Worm (Caenorhabditis elegans) whole organism, young adult: Measurements from ENCODE around the gene srab-11.

Experiments used
- B0261.1 ChIP-seq: sonication (generic microtip); optimal IDR thresholded peaks from 2 replicates; lab custom pipeline; 2016; ENCODE audit warnings: mild to moderate bottlenecking, missing genetic modification characterization, moderate library complexity, missing compliant biosample characterization
- D2030.7 ChIP-seq: fragments of 200-800 bp; sonication (Bioruptor generic); IDR thresholded peaks from 2 replicates; pipeline ENCODE4 v1.3.6; 2022; ENCODE audit warnings: missing genetic modification reagents, missing genetic modification characterization, missing compliant biosample characterization
- F23B12.7 ChIP-seq: sonication (generic microtip); optimal IDR thresholded peaks from 2 replicates; lab custom pipeline; 2017; ENCODE audit warnings: missing genetic modification characterization, mild to moderate bottlenecking, missing compliant biosample characterization, antibody characterized with exemption, moderate library complexity; ENCODE audit not compliant: insufficient read depth
- F49E8.2 ChIP-seq: sonication (generic microtip); optimal IDR thresholded peaks from 3 replicates; lab custom pipeline; 2017; ENCODE audit warnings: missing genetic modification characterization, mild to moderate bottlenecking, missing compliant biosample characterization, antibody characterized with exemption, moderate library complexity; ENCODE audit not compliant: insufficient read depth
- F52B5.7 ChIP-seq: sonication (generic microtip); optimal IDR thresholded peaks from 2 replicates; lab custom pipeline; 2016; ENCODE audit warnings: mild to moderate bottlenecking, missing genetic modification characterization, missing compliant biosample characterization
- K12H6.12 ChIP-seq: fragments of 200-800 bp; sonication (Bioruptor generic); optimal IDR thresholded peaks from 2 replicates; lab custom pipeline; 2018; ENCODE audit warnings: mild to moderate bottlenecking, missing genetic modification characterization, missing compliant biosample characterization
- Y67H2A.10 ChIP-seq: fragments of 200-800 bp; sonication (Bioruptor generic); conservative IDR thresholded peaks from 2 replicates; pipeline ENCODE4 v1.3.6; 2022; ENCODE audit warnings: missing genetic modification reagents, missing genetic modification characterization, missing compliant biosample characterization
- akir-1 ChIP-seq: fragments of 200-800 bp; sonication (Bioruptor generic); optimal IDR thresholded peaks from 2 replicates; lab custom pipeline; 2018; ENCODE audit warnings: mild to moderate bottlenecking, missing genetic modification characterization, moderate library complexity, missing compliant biosample characterization
- ama-1 ChIP-seq, 3 experiments: fragments of 150-350 bp in 1 of 3; sonication (generic microtip) in 2 of 3; optimal IDR thresholded peaks; 2 replicates each; lab custom pipeline; 2014 to 2018; ENCODE audit warnings: missing biosample characterization in 2 of 3, missing genetic modification characterization in 2 of 3, missing genetic modification reagents in 2 of 3
- atf-7 ChIP-seq: sonication (generic microtip); optimal IDR thresholded peaks from 2 replicates; lab custom pipeline; 2017; ENCODE audit warnings: mild to moderate bottlenecking, missing genetic modification characterization, missing compliant biosample characterization
- ceh-100 ChIP-seq: fragments of 200-800 bp; sonication (Bioruptor generic); IDR thresholded peaks from 2 replicates; pipeline ENCODE4 v1.3.6; 2022; ENCODE audit warnings: missing genetic modification reagents, missing genetic modification characterization, missing compliant biosample characterization
- ceh-27 ChIP-seq: fragments of 200-800 bp; sonication (Bioruptor generic); optimal IDR thresholded peaks from 2 replicates; lab custom pipeline; 2018; ENCODE audit warnings: mild to moderate bottlenecking, missing genetic modification characterization, moderate library complexity, missing compliant biosample characterization
- ceh-79 ChIP-seq: sonication (generic microtip); optimal IDR thresholded peaks from 2 replicates; lab custom pipeline; 2017; ENCODE audit warnings: mild to moderate bottlenecking, missing genetic modification characterization, missing compliant biosample characterization
- ceh-91 ChIP-seq: fragments of 200-800 bp; sonication (Bioruptor generic); IDR thresholded peaks from 2 replicates; pipeline ENCODE4 v1.3.6; 2022; ENCODE audit warnings: missing genetic modification reagents, missing genetic modification characterization, missing compliant biosample characterization
- chd-7 ChIP-seq: sonication (generic microtip); optimal IDR thresholded peaks from 2 replicates; lab custom pipeline; 2016; ENCODE audit warnings: mild to moderate bottlenecking, missing genetic modification characterization, moderate library complexity, missing compliant biosample characterization
- dpff-1 ChIP-seq: sonication (generic microtip); optimal IDR thresholded peaks from 2 replicates; lab custom pipeline; 2017; ENCODE audit warnings: mild to moderate bottlenecking, missing genetic modification characterization, missing compliant biosample characterization
- egl-18 ChIP-seq: fragments of 200-800 bp; sonication (Bioruptor generic); IDR thresholded peaks from 2 replicates; pipeline ENCODE4 v1.3.6; 2022; ENCODE audit warnings: missing genetic modification reagents, missing genetic modification characterization, missing compliant biosample characterization
- egrh-3 ChIP-seq: fragments of 200-800 bp; sonication (Bioruptor generic); IDR thresholded peaks from 2 replicates; pipeline ENCODE4 v1.3.6; 2022; ENCODE audit warnings: missing genetic modification reagents, missing genetic modification characterization, missing compliant biosample characterization
- fkh-3 ChIP-seq: sonication (generic microtip); optimal IDR thresholded peaks from 2 replicates; lab custom pipeline; 2016; ENCODE audit warnings: mild to moderate bottlenecking, missing genetic modification characterization, missing compliant biosample characterization
- gei-17 ChIP-seq: fragments of 200-800 bp; sonication (Bioruptor generic); optimal IDR thresholded peaks from 2 replicates; lab custom pipeline; 2018; ENCODE audit warnings: mild to moderate bottlenecking, missing genetic modification characterization, missing compliant biosample characterization
- hsf-1 ChIP-seq: fragments of 200-800 bp; sonication (Bioruptor generic); IDR thresholded peaks from 2 replicates; pipeline ENCODE4 v1.3.6; 2022; ENCODE audit warnings: missing genetic modification reagents, missing genetic modification characterization, missing compliant biosample characterization
- lag-1 ChIP-seq: fragments of 200-800 bp; sonication (Bioruptor generic); IDR thresholded peaks from 2 replicates; pipeline ENCODE4 v1.3.6; 2022; ENCODE audit warnings: missing genetic modification reagents, missing genetic modification characterization, missing compliant biosample characterization
- lin-26 ChIP-seq: fragments of 200-800 bp; sonication (Bioruptor generic); IDR thresholded peaks from 2 replicates; pipeline ENCODE4 v1.3.6; 2022; ENCODE audit warnings: missing genetic modification reagents, missing genetic modification characterization, missing compliant biosample characterization
- lsl-1 ChIP-seq: fragments of 200-800 bp; sonication (Bioruptor generic); optimal IDR thresholded peaks from 2 replicates; lab custom pipeline; 2018; ENCODE audit warnings: mild to moderate bottlenecking, missing genetic modification characterization, moderate library complexity, missing compliant biosample characterization
- lsy-27 ChIP-seq: sonication (generic microtip); optimal IDR thresholded peaks from 2 replicates; lab custom pipeline; 2017; ENCODE audit warnings: missing genetic modification characterization, mild to moderate bottlenecking, missing compliant biosample characterization, antibody characterized with exemption, missing genotype, borderline replicate concordance; ENCODE audit not compliant: insufficient read depth
- mel-28 ChIP-seq: sonication (generic microtip); optimal IDR thresholded peaks from 2 replicates; lab custom pipeline; 2016; ENCODE audit warnings: borderline replicate concordance, mild to moderate bottlenecking, missing genetic modification characterization, missing compliant biosample characterization
- mes-4 ChIP-seq: sonication (generic microtip); optimal IDR thresholded peaks from 2 replicates; lab custom pipeline; 2016; ENCODE audit warnings: missing genotype, missing genetic modification characterization, missing compliant biosample characterization
- mxl-1 ChIP-seq: sonication (generic microtip); optimal IDR thresholded peaks from 2 replicates; lab custom pipeline; 2016; ENCODE audit warnings: missing genetic modification characterization, missing compliant biosample characterization
- nfya-2 ChIP-seq: fragments of 200-800 bp; sonication (Bioruptor generic); IDR thresholded peaks from 2 replicates; pipeline ENCODE4 v1.3.6; 2022; ENCODE audit warnings: missing genetic modification reagents, missing genetic modification characterization, missing compliant biosample characterization
- nhr-27 ChIP-seq: fragments of 200-800 bp; sonication (Bioruptor generic); optimal IDR thresholded peaks from 2 replicates; lab custom pipeline; 2018; ENCODE audit warnings: mild to moderate bottlenecking, missing genetic modification characterization, moderate library complexity, missing compliant biosample characterization
- pha-4 ChIP-seq: fragments of 150-350 bp; sonication (generic microtip); optimal IDR thresholded peaks from 2 replicates; lab custom pipeline; 2014; ENCODE audit warnings: missing biosample characterization, missing genetic modification reagents, missing genetic modification characterization
- rec-8 ChIP-seq, 2 experiments: sonication (generic microtip); optimal IDR thresholded peaks; 2 replicates each; lab custom pipeline; 2016; ENCODE audit warnings: mild to moderate bottlenecking in 2 of 2, missing genetic modification characterization in 2 of 2, missing genetic modification reagents in 2 of 2, missing genotype in 2 of 2, missing biosample characterization in 1 of 2, missing compliant biosample characterization in 1 of 2, moderate library complexity in 1 of 2
- rpc-1 ChIP-seq, 2 experiments: fragments of 150-350 bp in 1 of 2; sonication (generic microtip) in 1 of 2; optimal IDR thresholded peaks; 2 replicates each; lab custom pipeline; 2014 to 2018; ENCODE audit warnings: missing biosample characterization in 1 of 2, missing genetic modification characterization in 1 of 2, missing genetic modification reagents in 1 of 2, missing genotype in 1 of 2
- snpc-1.1 ChIP-seq: sonication (generic microtip); optimal IDR thresholded peaks from 2 replicates; lab custom pipeline; 2017; ENCODE audit warnings: missing genetic modification characterization, mild to moderate bottlenecking, missing compliant biosample characterization, antibody characterized with exemption, moderate library complexity, missing genotype, missing genetic modification reagents; ENCODE audit not compliant: insufficient read depth
- sptf-2 ChIP-seq: fragments of 200-800 bp; sonication (Bioruptor generic); optimal IDR thresholded peaks from 2 replicates; lab custom pipeline; 2018; ENCODE audit warnings: mild to moderate bottlenecking, missing genetic modification characterization, missing compliant biosample characterization
- tlf-1 ChIP-seq: fragments of 200-800 bp; sonication (Bioruptor generic); optimal IDR thresholded peaks from 2 replicates; lab custom pipeline; 2018; ENCODE audit warnings: mild to moderate bottlenecking, missing genetic modification characterization, missing compliant biosample characterization
- unc-130 ChIP-seq: sonication (generic microtip); optimal IDR thresholded peaks from 2 replicates; lab custom pipeline; 2016; ENCODE audit warnings: missing genetic modification reagents, missing genetic modification characterization, missing compliant biosample characterization
- unc-62 ChIP-seq: fragments of 150-350 bp; optimal IDR thresholded peaks from 2 replicates; lab custom pipeline; 2014; ENCODE audit warnings: missing biosample characterization, missing genetic modification reagents, missing genetic modification characterization
- zfh-2 ChIP-seq: fragments of 200-800 bp; sonication (Bioruptor generic); conservative IDR thresholded peaks from 2 replicates; pipeline ENCODE4 v1.3.6; 2022; ENCODE audit warnings: missing genetic modification reagents, missing genetic modification characterization, missing compliant biosample characterization
- ztf-18 ChIP-seq: sonication (generic microtip); optimal IDR thresholded peaks from 2 replicates; lab custom pipeline; 2016; ENCODE audit warnings: missing genotype, mild to moderate bottlenecking, missing genetic modification characterization, missing compliant biosample characterization
- ztf-22 ChIP-seq: fragments of 200-800 bp; sonication (Bioruptor generic); optimal IDR thresholded peaks from 2 replicates; lab custom pipeline; 2018; ENCODE audit warnings: mild to moderate bottlenecking, missing genetic modification characterization, moderate library complexity, missing compliant biosample characterization
- ztf-25 ChIP-seq: fragments of 200-800 bp; sonication (Bioruptor generic); IDR thresholded peaks from 2 replicates; pipeline ENCODE4 v1.3.6; 2022; ENCODE audit warnings: missing genetic modification reagents, missing genetic modification characterization, missing compliant biosample characterization
- ztf-26 ChIP-seq: sonication (generic microtip); optimal IDR thresholded peaks from 2 replicates; lab custom pipeline; 2017; ENCODE audit warnings: missing genetic modification characterization, missing compliant biosample characterization
- ztf-3 ChIP-seq: fragments of 200-800 bp; sonication (Bioruptor generic); optimal IDR thresholded peaks from 2 replicates; lab custom pipeline; 2018; ENCODE audit warnings: mild to moderate bottlenecking, missing genetic modification characterization, missing compliant biosample characterization

The srab-11 gene

DNA sequence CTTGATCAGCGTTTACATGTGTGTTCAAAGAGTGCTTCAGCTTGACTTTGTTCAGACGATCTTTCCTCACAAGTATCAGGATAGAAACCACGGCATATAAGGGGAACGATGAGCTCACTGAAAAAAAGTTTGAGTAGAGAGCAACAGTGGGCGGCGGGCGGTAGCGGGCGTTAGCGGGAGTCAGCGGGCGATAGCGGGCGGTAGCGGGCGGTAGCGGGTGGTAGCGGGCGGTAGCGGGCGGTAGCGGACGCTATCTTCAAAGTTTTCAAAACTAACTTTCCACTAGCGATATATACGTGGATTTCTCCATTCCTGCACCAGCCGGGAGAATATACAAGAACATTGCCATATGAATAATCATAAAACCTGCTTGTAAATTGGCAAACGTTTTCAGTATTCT is 1.6 kb downstream of the srab-11 start:
- no peak for TF ChIP-seq dpff-1
- TF ChIP-seq zfh-2, result peak; percentile 87
- TF ChIP-seq egrh-3 (GFP tag; lab: Robert Waterston, UW), result peak; percentile 81; the same call in 1 of the 2 replicates

DNA sequence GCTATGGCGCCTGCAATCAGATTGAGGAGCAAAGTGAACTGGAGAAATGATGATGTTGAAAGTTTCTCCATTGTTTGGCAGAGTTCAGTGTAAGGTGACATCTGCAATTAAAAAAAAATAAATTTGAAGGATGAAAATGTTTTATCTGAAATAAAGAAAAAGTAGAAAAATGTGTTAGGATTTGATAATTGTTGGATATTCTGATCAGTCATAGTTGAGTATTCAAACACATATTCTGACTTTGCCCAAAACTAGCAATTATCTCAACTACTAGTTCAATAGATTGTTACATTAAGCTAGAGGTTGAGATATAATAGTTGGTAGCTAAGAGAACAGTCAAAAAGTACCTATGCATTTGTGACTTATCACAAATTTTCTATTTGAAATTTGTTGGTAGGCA is 2.3 kb downstream of the srab-11 start, which contains the start of gene srab-10:
TSS of gene srab-10 (minus strand) at position 101 of the 400 bp plus-strand sequence.
- no peak for TF ChIP-seq pha-4 (tag; lab: Kevin White, UChicago)
- TF ChIP-seq egl-18, result no peak
- no peak for TF ChIP-seq snpc-1.1 (tag; lab: Kevin White, UChicago)
- TF ChIP-seq mel-28, result no peak
- TF ChIP-seq lag-1 (GFP tag; lab: Robert Waterston, UW), result no peak
- TF ChIP-seq F49E8.2, result no peak
- TF ChIP-seq unc-62 (GFP tag; lab: Kevin White, UChicago), result no peak
- no peak for TF ChIP-seq rec-8 (tag; optimal IDR thresholded peaks at IDR 0.05; lab: Kevin White, UChicago)
- TF ChIP-seq K12H6.12 (tag; lab: Kevin White, UChicago), result no peak
- TF ChIP-seq rpc-1 (optimal IDR thresholded peaks at IDR 0.05; lab: Kevin White, UChicago), result no peak
- TF ChIP-seq rpc-1 (tag; optimal IDR thresholded peaks at IDR 0.05; lab: Kevin White, UChicago), result no peak
- no peak for TF ChIP-seq mes-4 (tag; lab: Kevin White, UChicago)
- TF ChIP-seq ztf-18 (tag; lab: Kevin White, UChicago), result no peak
- TF ChIP-seq hsf-1, result no peak
- no peak for TF ChIP-seq ama-1 (optimal IDR thresholded peaks at IDR 0.05; lab: Kevin White, UChicago)
- TF ChIP-seq ama-1 (GFP tag; optimal IDR thresholded peaks at IDR 0.05; lab: Kevin White, UChicago), result no peak

DNA sequence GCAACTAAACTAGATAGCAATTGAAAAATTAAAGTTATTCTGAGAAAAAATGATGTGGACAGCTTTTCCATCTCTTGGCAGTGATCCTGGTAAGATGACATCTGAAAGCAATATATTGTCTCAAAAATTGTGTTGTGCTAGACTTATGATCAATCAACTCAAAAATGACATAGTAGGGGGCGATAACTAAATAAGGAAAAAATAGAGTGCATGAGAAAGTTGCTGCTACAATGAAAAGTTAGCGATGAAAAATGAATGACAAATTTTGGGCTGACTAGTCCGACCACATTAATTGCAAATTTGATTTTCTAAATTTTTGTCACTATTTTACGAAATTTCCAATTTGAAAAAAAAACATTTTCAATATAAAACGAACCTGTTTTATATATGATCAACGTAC is 5.6 kb downstream of the srab-11 start, which contains the start of gene srab-9:
TSS of gene srab-9 (minus strand) at position 101 of the 400 bp plus-strand sequence.
- TF ChIP-seq fkh-3 (tag; lab: Kevin White, UChicago) (no peak), F49E8.2 (no peak), nfya-2 (GFP tag; lab: Robert Waterston, UW) (no peak), ceh-27 (GFP tag; lab: Kevin White, UChicago) (no peak), unc-130 (GFP tag; lab: Kevin White, UChicago) (no peak), F23B12.7 (tag; lab: Kevin White, UChicago) (no peak), atf-7 (tag; lab: Kevin White, UChicago) (no peak), sptf-2 (GFP tag; lab: Kevin White, UChicago) (no peak), chd-7 (tag; lab: Kevin White, UChicago) (no peak), lin-26 (no peak), D2030.7 (GFP tag; lab: Robert Waterston, UW) (no peak), ztf-22 (GFP tag; lab: Kevin White, UChicago) (no peak), ztf-25 (GFP tag; lab: Robert Waterston, UW) (no peak), akir-1 (GFP tag; lab: Kevin White, UChicago) (no peak), gei-17 (GFP tag; lab: Kevin White, UChicago) (no peak), ztf-26 (no peak), F52B5.7 (tag; lab: Kevin White, UChicago) (no peak), ztf-3 (no peak)

DNA sequence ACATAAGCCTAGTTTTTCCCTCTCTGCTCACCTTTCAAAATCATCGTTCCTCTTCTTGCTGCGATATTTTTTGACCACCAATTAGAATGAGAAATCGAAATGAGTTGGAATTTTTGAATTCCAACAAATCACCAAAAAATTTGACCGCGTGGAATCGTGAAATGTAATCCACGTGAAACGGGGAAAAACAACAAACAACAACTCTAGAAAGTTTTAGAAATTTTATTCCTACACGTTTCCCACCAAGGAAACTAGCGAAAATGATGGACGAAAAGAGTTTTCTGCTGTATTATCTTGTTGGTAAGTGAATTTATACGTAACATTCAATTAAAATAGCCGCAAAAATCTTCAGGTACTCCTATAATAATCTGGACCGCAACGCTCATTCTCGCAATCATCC is 8.3 kb downstream of the srab-11 start, which contains the start of the genes irld-3 and F02C9.1:
TSS of gene irld-3 (minus strand) at position 101 of the 400 bp plus-strand sequence.
TSS of gene F02C9.1 (plus strand) at position 216 of the 400 bp plus-strand sequence.
- TF ChIP-seq B0261.1 (tag; lab: Kevin White, UChicago), result no peak
- TF ChIP-seq lsy-27, result no peak
- TF ChIP-seq ztf-3, result no peak
- no peak for TF ChIP-seq nhr-27 (tag; lab: Kevin White, UChicago)
- TF ChIP-seq mel-28, result no peak
- TF ChIP-seq F52B5.7 (tag; lab: Kevin White, UChicago), result no peak
- no peak for TF ChIP-seq Y67H2A.10 (GFP tag; lab: Robert Waterston, UW)
- no peak for TF ChIP-seq ceh-91
- no peak for TF ChIP-seq ceh-100 (GFP tag; lab: Robert Waterston, UW)
- no peak for TF ChIP-seq mxl-1
- no peak for TF ChIP-seq lsl-1 (GFP tag; lab: Kevin White, UChicago)
- no peak for TF ChIP-seq ceh-79 (tag; lab: Kevin White, UChicago)
- no peak for TF ChIP-seq tlf-1
